Worm (Caenorhabditis elegans) whole organism, L1 larva: ENCODE data around the gene lec-10.

ENCODE experiments used
- ama-1 ChIP-seq: fragments of 150-350 bp; optimal IDR thresholded peaks from 2 replicates; lab custom pipeline; 2014
- ceh-63 ChIP-seq: fragments of 200-800 bp; sonication (Bioruptor generic); optimal IDR thresholded peaks from 2 replicates; lab custom pipeline; 2018; ENCODE audit warnings: mild to moderate bottlenecking, missing genetic modification characterization, missing compliant biosample characterization
- ceh-8 ChIP-seq: fragments of 200-800 bp; sonication (Bioruptor generic); optimal IDR thresholded peaks from 2 replicates; lab custom pipeline; 2018; ENCODE audit warnings: mild to moderate bottlenecking, missing genetic modification characterization, moderate library complexity, missing compliant biosample characterization
- ceh-90 ChIP-seq: sonication (generic microtip); optimal IDR thresholded peaks from 2 replicates; lab custom pipeline; 2016; ENCODE audit warnings: missing genetic modification characterization, missing compliant biosample characterization
- hpl-2 ChIP-seq: fragments of 150-350 bp; optimal IDR thresholded peaks from 2 replicates; lab custom pipeline; 2014; ENCODE audit warnings: missing biosample characterization, missing genetic modification reagents, missing genetic modification characterization
- lin-14 ChIP-seq: fragments of 200-800 bp; sonication (Bioruptor generic); optimal IDR thresholded peaks from 2 replicates; lab custom pipeline; 2018; ENCODE audit warnings: mild to moderate bottlenecking, missing genetic modification characterization, moderate library complexity, missing compliant biosample characterization
- lin-39 ChIP-seq: fragments of 150-350 bp; optimal IDR thresholded peaks from 2 replicates; lab custom pipeline; 2014; ENCODE audit warnings: missing biosample characterization, missing genetic modification reagents, missing genetic modification characterization
- nhr-11 ChIP-seq: fragments of 150-350 bp; optimal IDR thresholded peaks from 2 replicates; lab custom pipeline; 2014; ENCODE audit warnings: missing biosample characterization, missing genetic modification characterization
- nhr-76 ChIP-seq: sonication (generic microtip); optimal IDR thresholded peaks from 2 replicates; lab custom pipeline; 2017; ENCODE audit warnings: missing biosample characterization, missing genetic modification characterization
- skn-1 ChIP-seq: fragments of 150-350 bp; optimal IDR thresholded peaks from 2 replicates; lab custom pipeline; 2014; ENCODE audit warnings: missing biosample characterization, missing genetic modification characterization
- sox-4 ChIP-seq: sonication (generic microtip); optimal IDR thresholded peaks from 2 replicates; lab custom pipeline; 2016; ENCODE audit warnings: missing genetic modification characterization, missing compliant biosample characterization
- tbx-2 ChIP-seq: sonication (generic microtip); optimal IDR thresholded peaks from 2 replicates; lab custom pipeline; 2016; ENCODE audit warnings: missing genetic modification characterization, missing compliant biosample characterization
- ztf-11 ChIP-seq, 2 experiments: sonication (generic microtip); optimal IDR thresholded peaks; 2 replicates each; lab custom pipeline; 2016 to 2017; ENCODE audit warnings: missing genetic modification characterization in 2 of 2, missing biosample characterization in 1 of 2, missing compliant biosample characterization in 1 of 2

DNA sequence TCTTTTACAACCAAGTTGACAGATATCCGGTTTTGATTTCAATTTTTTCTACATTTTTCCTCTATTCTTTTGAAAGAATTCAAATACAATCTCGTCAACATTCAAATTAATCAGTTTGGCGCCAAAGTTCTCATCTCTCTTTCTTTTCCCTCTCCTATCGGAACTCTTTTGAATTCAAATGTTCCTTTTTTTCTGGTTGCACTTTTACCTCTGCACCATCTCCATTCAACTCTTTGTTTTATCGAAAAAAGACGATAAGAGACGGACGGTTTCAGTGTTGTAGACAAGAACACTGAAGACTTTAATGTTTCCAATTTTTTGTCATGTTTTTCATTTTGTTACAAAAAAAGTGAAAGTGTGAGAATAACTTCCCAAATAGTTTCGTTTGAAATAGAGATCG, 12.9 kb downstream of the lec-10 start:
- no peak for TF ChIP-seq sox-4 (tag; lab: Kevin White, UChicago)
- TF ChIP-seq nhr-76 (tag; lab: Kevin White, UChicago): no peak
- no peak for TF ChIP-seq skn-1 (tag; lab: Kevin White, UChicago)
- TF ChIP-seq ceh-90 (tag; lab: Kevin White, UChicago): no peak
- TF ChIP-seq tbx-2 (tag; lab: Kevin White, UChicago): no peak
- TF ChIP-seq ama-1: no peak
- TF ChIP-seq nhr-11 (tag; lab: Kevin White, UChicago): no peak
- TF ChIP-seq lin-39: no peak
- no peak for TF ChIP-seq hpl-2 (GFP tag; lab: Kevin White, UChicago)
- TF ChIP-seq ztf-11 (tag; optimal IDR thresholded peaks at IDR 0.05; lab: Kevin White, UChicago): no peak
- no peak for TF ChIP-seq lin-14 (GFP tag; lab: Kevin White, UChicago)
- no peak for TF ChIP-seq ceh-63 (GFP tag; lab: Kevin White, UChicago)
- no peak for TF ChIP-seq ceh-8 (GFP tag; lab: Kevin White, UChicago)
